Fruit fly (Drosophila melanogaster) whole organism, embryonic: ENCODE measurements around the gene CG33641.

Experiments used
- BEAF-32 ChIP-seq: fragments of 200-800 bp; sonication (Bioruptor generic); optimal IDR thresholded peaks from 3 replicates; lab custom pipeline; 2017; ENCODE audit warnings: missing biosample characterization, missing genetic modification characterization, mild to moderate bottlenecking, moderate library complexity, missing genetic modification reagents
- BtbVII ChIP-seq: fragments of 200-800 bp; sonication (Bioruptor generic); optimal IDR thresholded peaks from 3 replicates; lab custom pipeline; 2017; ENCODE audit warnings: missing biosample characterization, mild to moderate bottlenecking, missing genetic modification characterization
- CG1024 ChIP-seq: fragments of 200-800 bp; sonication (Bioruptor generic); IDR thresholded peaks from 2 replicates; pipeline ENCODE4 v1.3.6; 2022; ENCODE audit warnings: missing biosample characterization, missing genetic modification characterization
- CG10959 ChIP-seq: fragments of 200-800 bp; sonication (Bioruptor generic); IDR thresholded peaks from 2 replicates; pipeline ENCODE4 v1.3.6; 2022; ENCODE audit warnings: missing biosample characterization, missing genetic modification characterization
- CG11085 ChIP-seq: fragments of 200-800 bp; sonication (Bioruptor generic); IDR thresholded peaks from 2 replicates; pipeline ENCODE4 v1.3.6; 2022; ENCODE audit warnings: missing biosample characterization, missing genetic modification characterization
- CG11093 ChIP-seq: fragments of 200-800 bp; sonication (Bioruptor generic); IDR thresholded peaks from 3 replicates; pipeline ENCODE4 v1.3.6; 2022; ENCODE audit warnings: missing biosample characterization, missing genetic modification characterization
- CG11695 ChIP-seq: fragments of 200-800 bp; sonication (Bioruptor generic); IDR thresholded peaks from 3 replicates; pipeline ENCODE4 v1.3.6; 2022; ENCODE audit warnings: missing biosample characterization, missing genetic modification characterization
- CG12071 ChIP-seq: fragments of 200-800 bp; sonication (Bioruptor generic); optimal IDR thresholded peaks from 3 replicates; lab custom pipeline; 2018; ENCODE audit warnings: missing biosample characterization, mild to moderate bottlenecking, missing genetic modification characterization
- CG15601 ChIP-seq: fragments of 200-800 bp; sonication (Bioruptor generic); optimal IDR thresholded peaks from 3 replicates; lab custom pipeline; 2019; ENCODE audit warnings: missing biosample characterization, mild to moderate bottlenecking, missing genetic modification characterization, moderate library complexity
- CG1647 ChIP-seq: fragments of 200-800 bp; sonication (Bioruptor generic); optimal IDR thresholded peaks from 3 replicates; lab custom pipeline; 2016; ENCODE audit warnings: missing biosample characterization, missing genetic modification characterization
- CG17612 ChIP-seq: fragments of 200-800 bp; sonication (Bioruptor generic); IDR thresholded peaks from 2 replicates; pipeline ENCODE4 v1.3.6; 2022; ENCODE audit warnings: missing biosample characterization, missing genetic modification characterization
- CG17912 ChIP-seq: fragments of 200-800 bp; sonication (Bioruptor generic); optimal IDR thresholded peaks from 2 replicates; lab custom pipeline; 2018; ENCODE audit warnings: missing biosample characterization, mild to moderate bottlenecking, missing genetic modification characterization
- CG18011 ChIP-seq: fragments of 200-800 bp; sonication (Bioruptor generic); optimal IDR thresholded peaks from 2 replicates; lab custom pipeline; 2017; ENCODE audit warnings: missing biosample characterization, missing genetic modification characterization, mild to moderate bottlenecking, moderate library complexity, missing genotype
- CG1832 ChIP-seq: fragments of 200-800 bp; sonication (Bioruptor generic); optimal IDR thresholded peaks from 2 replicates; lab custom pipeline; 2017; ENCODE audit warnings: missing biosample characterization, mild to moderate bottlenecking, missing genetic modification characterization, inconsistent platforms
- CG2875 ChIP-seq: fragments of 200-800 bp; sonication (Bioruptor generic); optimal IDR thresholded peaks from 2 replicates; lab custom pipeline; 2017; ENCODE audit warnings: missing biosample characterization, mild to moderate bottlenecking, missing genetic modification characterization, missing genetic modification reagents
- CG4617 ChIP-seq: fragments of 200-800 bp; sonication (Bioruptor generic); optimal IDR thresholded peaks from 3 replicates; lab custom pipeline; 2016; ENCODE audit warnings: missing biosample characterization, missing genetic modification characterization, borderline replicate concordance
- CG6813 ChIP-seq: fragments of 200-800 bp; sonication (Bioruptor generic); optimal IDR thresholded peaks from 2 replicates; lab custom pipeline; 2017; ENCODE audit warnings: missing biosample characterization, missing genetic modification characterization, mild to moderate bottlenecking, moderate library complexity, missing genetic modification reagents
- CG7928 ChIP-seq: fragments of 200-800 bp; sonication (Bioruptor generic); optimal IDR thresholded peaks from 2 replicates; lab custom pipeline; 2017; ENCODE audit warnings: missing biosample characterization, mild to moderate bottlenecking, missing genetic modification characterization
- H2.0 ChIP-seq: fragments of 200-800 bp; sonication (Bioruptor generic); IDR thresholded peaks from 2 replicates; pipeline ENCODE4 v1.3.6; 2022; ENCODE audit warnings: missing biosample characterization, missing genetic modification characterization
- Hr78 ChIP-seq, 2 experiments: fragments of 200-800 bp in 1 of 2; fragments of >200 bp in 1 of 2; sonication (Bioruptor generic) in 1 of 2; optimal IDR thresholded peaks; 2 replicates each; lab custom pipeline; 2017 to 2019; ENCODE audit warnings: missing biosample characterization in 2 of 2, missing genetic modification characterization in 2 of 2, mild to moderate bottlenecking in 1 of 2, moderate library complexity in 1 of 2
- Lhr ChIP-seq: fragments of 200-800 bp; sonication (Bioruptor generic); optimal IDR thresholded peaks from 3 replicates; lab custom pipeline; 2017; ENCODE audit warnings: mild to moderate bottlenecking, missing biosample characterization, missing genetic modification reagents, missing genetic modification characterization
- NC2α ChIP-seq: fragments of 200-800 bp; sonication (Bioruptor generic); optimal IDR thresholded peaks from 2 replicates; lab custom pipeline; 2016; ENCODE audit warnings: missing biosample characterization, missing genetic modification characterization
- NK7.1 ChIP-seq: fragments of 200-800 bp; sonication (Bioruptor generic); optimal IDR thresholded peaks from 3 replicates; lab custom pipeline; 2016; ENCODE audit warnings: missing biosample characterization, missing genetic modification characterization
- Neu2 ChIP-seq: fragments of 200-800 bp; sonication (Bioruptor generic); optimal IDR thresholded peaks from 3 replicates; lab custom pipeline; 2016; ENCODE audit warnings: missing biosample characterization, missing genetic modification characterization, borderline replicate concordance
- Oaz ChIP-seq: fragments of 200-800 bp; sonication (Bioruptor generic); IDR thresholded peaks from 2 replicates; pipeline ENCODE4 v1.3.6; 2022; ENCODE audit warnings: missing biosample characterization, missing genetic modification characterization
- Oli ChIP-seq: fragments of 200-800 bp; sonication (Bioruptor generic); optimal IDR thresholded peaks from 2 replicates; lab custom pipeline; 2018; ENCODE audit warnings: missing biosample characterization, mild to moderate bottlenecking, missing genetic modification characterization, moderate library complexity
- Pdp1 ChIP-seq, 2 experiments: fragments of 200-800 bp; sonication (Bioruptor generic); optimal IDR thresholded peaks; 3 replicates each; lab custom pipeline; 2016; ENCODE audit warnings: missing biosample characterization in 2 of 2, missing genetic modification characterization in 2 of 2, mild to moderate bottlenecking in 1 of 2, moderate library complexity in 1 of 2
- Rx ChIP-seq: fragments of 200-800 bp; sonication (Bioruptor generic); IDR thresholded peaks from 2 replicates; pipeline ENCODE4 v1.3.6; 2022; ENCODE audit warnings: missing biosample characterization, missing genetic modification characterization
- Sry-δ ChIP-seq: fragments of 200-800 bp; sonication (Bioruptor generic); optimal IDR thresholded peaks from 2 replicates; lab custom pipeline; 2016; ENCODE audit warnings: missing biosample characterization, missing genetic modification characterization
- TFAM ChIP-seq: fragments of 200-800 bp; sonication (Bioruptor generic); optimal IDR thresholded peaks from 2 replicates; lab custom pipeline; 2017; ENCODE audit warnings: missing biosample characterization, missing genetic modification characterization, inconsistent platforms
- Taf1 ChIP-seq: fragments of 200-800 bp; sonication (Bioruptor generic); IDR thresholded peaks from 2 replicates; pipeline ENCODE4 v1.3.6; 2022; ENCODE audit warnings: missing biosample characterization, missing genetic modification characterization
- Xrp1 ChIP-seq: fragments of 200-800 bp; sonication (Bioruptor generic); IDR thresholded peaks from 2 replicates; pipeline ENCODE4 v1.3.6; 2022; ENCODE audit warnings: missing biosample characterization, missing genetic modification characterization
- aop ChIP-seq: fragments of 200-800 bp; sonication (Bioruptor generic); IDR thresholded peaks from 2 replicates; pipeline ENCODE4 v1.3.6; 2022; ENCODE audit warnings: missing biosample characterization, missing genetic modification characterization
- ap ChIP-seq: fragments of 200-800 bp; sonication (Bioruptor generic); IDR thresholded peaks from 2 replicates; pipeline ENCODE4 v1.3.6; 2022; ENCODE audit warnings: missing biosample characterization, missing genetic modification characterization
- ara ChIP-seq: fragments of 200-800 bp; sonication (Bioruptor generic); IDR thresholded peaks from 2 replicates; pipeline ENCODE4 v1.3.6; 2022; ENCODE audit warnings: missing biosample characterization, missing genetic modification characterization
- bigmax ChIP-seq: fragments of 200-800 bp; sonication (Bioruptor generic); optimal IDR thresholded peaks from 2 replicates; lab custom pipeline; 2018; ENCODE audit warnings: missing biosample characterization, mild to moderate bottlenecking, missing genetic modification characterization
- bsh ChIP-seq, 2 experiments: fragments of 200-800 bp; sonication (Bioruptor generic); optimal IDR thresholded peaks; 2 replicates each; lab custom pipeline; 2017 to 2018; ENCODE audit warnings: mild to moderate bottlenecking in 2 of 2, missing biosample characterization in 2 of 2, missing genetic modification characterization in 2 of 2, moderate library complexity in 1 of 2
- chm ChIP-seq: fragments of 200-800 bp; sonication (Bioruptor generic); IDR thresholded peaks from 2 replicates; pipeline ENCODE4 v1.3.6; 2022; ENCODE audit warnings: missing biosample characterization, missing genetic modification characterization
- cwo ChIP-seq: fragments of 200-800 bp; sonication (Bioruptor generic); optimal IDR thresholded peaks from 3 replicates; lab custom pipeline; 2017; ENCODE audit warnings: missing biosample characterization, missing genetic modification characterization, mild to moderate bottlenecking, moderate library complexity, missing genetic modification reagents
- fru ChIP-seq: fragments of >200 bp; optimal IDR thresholded peaks from 2 replicates; lab custom pipeline; 2017
- gem ChIP-seq: fragments of 200-800 bp; sonication (Bioruptor generic); optimal IDR thresholded peaks from 2 replicates; lab custom pipeline; 2019; ENCODE audit warnings: missing biosample characterization, mild to moderate bottlenecking, missing genetic modification characterization, moderate library complexity
- grau ChIP-seq: fragments of 200-800 bp; optimal IDR thresholded peaks from 3 replicates; lab custom pipeline; 2019; ENCODE audit warnings: missing biosample characterization, mild to moderate bottlenecking, missing genetic modification characterization, moderate library complexity
- hth ChIP-seq: fragments of >200 bp; optimal IDR thresholded peaks from 2 replicates; lab custom pipeline; 2017; ENCODE audit warnings: inconsistent platforms
- ken ChIP-seq: fragments of 200-800 bp; sonication (Bioruptor generic); IDR thresholded peaks from 3 replicates; pipeline ENCODE4 v1.3.6; 2022; ENCODE audit warnings: missing biosample characterization, missing genetic modification characterization
- pho ChIP-seq: fragments of 200-800 bp; sonication (Bioruptor generic); optimal IDR thresholded peaks from 2 replicates; lab custom pipeline; 2016; ENCODE audit warnings: missing biosample characterization, missing genetic modification characterization
- row ChIP-seq: fragments of 200-800 bp; sonication (Bioruptor generic); IDR thresholded peaks from 3 replicates; pipeline ENCODE4 v1.3.6; 2022; ENCODE audit warnings: missing biosample characterization, missing genetic modification characterization
- so ChIP-seq: fragments of 200-800 bp; sonication (Bioruptor generic); IDR thresholded peaks from 3 replicates; pipeline ENCODE4 v1.3.6; 2022; ENCODE audit warnings: missing biosample characterization, missing genetic modification characterization
- zfh1 ChIP-seq: fragments of 200-800 bp; sonication (Bioruptor generic); IDR thresholded peaks from 3 replicates; pipeline ENCODE4 v1.3.6; 2022; ENCODE audit warnings: missing biosample characterization, missing genetic modification characterization

CG33641 gene

dm6 chr2L:13548786-13549780 is 20.2 kb downstream of the CG33641 start, which contains the start of gene B4 (continued):
- peak; percentile 55 for TF ChIP-seq BtbVII (GFP tag; lab: Kevin White, UChicago)
- no peak for TF ChIP-seq grau
- TF ChIP-seq H2.0 (GFP tag; lab: Robert Waterston, UW), result no peak
- TF ChIP-seq CG11085 (GFP tag; lab: Robert Waterston, UW), result no peak
- TF ChIP-seq Taf1 (GFP tag; lab: Robert Waterston, UW), result no peak
- TF ChIP-seq Hr78 (GFP tag; optimal IDR thresholded peaks at IDR 0.05; lab: Kevin White, UChicago), result no peak
- no peak for TF ChIP-seq CG1647 (GFP tag; lab: Kevin White, UChicago)
- no peak for TF ChIP-seq NC2α
- TF ChIP-seq CG11093, result no peak
- no peak for TF ChIP-seq CG10959 (GFP tag; lab: Robert Waterston, UW)
- no peak for TF ChIP-seq Rx (GFP tag; lab: Robert Waterston, UW)
- TF ChIP-seq BEAF-32 (GFP tag; lab: Kevin White, UChicago), result peak; percentile 17
- 0 out of 2 replicates have a peak, but pooled peaks have one; percentile 41 for TF ChIP-seq aop
- no peak for TF ChIP-seq CG4617 (GFP tag; lab: Kevin White, UChicago)
- TF ChIP-seq CG11695 (GFP tag; lab: Robert Waterston, UW), result 0 out of 3 replicates have a peak, but pooled peaks have one; percentile 17
- peak; percentile 59 for TF ChIP-seq Lhr
- TF ChIP-seq zfh1 (GFP tag; lab: Robert Waterston, UW), result peak; percentile 32; the same call in 1 of the 3 replicates
- peak; percentile 2 for TF ChIP-seq NK7.1 (GFP tag; lab: Kevin White, UChicago)
- TF ChIP-seq gem (tag; lab: Kevin White, UChicago), result no peak
- TF ChIP-seq ap (GFP tag; lab: Robert Waterston, UW), result no peak
- TF ChIP-seq chm (GFP tag; lab: Robert Waterston, UW), result peak; percentile 77
- TF ChIP-seq fru (lab: Kevin White, UChicago), result no peak
- peak; percentile 18 for TF ChIP-seq pho
- peak; percentile 91 for TF ChIP-seq cwo (GFP tag; lab: Kevin White, UChicago)
- peak; percentile 22; the same call in 1 of the 3 replicates for TF ChIP-seq ken
- TF ChIP-seq so, result peak; percentile 80; the same call in 2 of the 3 replicates
- peak; percentile 72 for TF ChIP-seq CG12071 (GFP tag; lab: Kevin White, UChicago)
- peak; percentile 1 for TF ChIP-seq bigmax (GFP tag; lab: Kevin White, UChicago)
- no peak for TF ChIP-seq CG17612 (GFP tag; lab: Robert Waterston, UW)
- no peak for TF ChIP-seq hth (lab: Kevin White, UChicago)
- TF ChIP-seq row (GFP tag; lab: Robert Waterston, UW), result no peak; the same call in 2 of the 3 replicates
- no peak for TF ChIP-seq Neu2 (GFP tag; lab: Kevin White, UChicago)
- no peak for TF ChIP-seq CG18011 (GFP tag; lab: Kevin White, UChicago)
- peak; percentile 49 for TF ChIP-seq CG17912 (GFP tag; lab: Kevin White, UChicago)
- peak; percentile 7 for TF ChIP-seq CG15601 (tag; lab: Kevin White, UChicago)
- peak; percentile 20 for TF ChIP-seq Sry-δ (GFP tag; lab: Kevin White, UChicago)
- TF ChIP-seq Pdp1 (GFP tag; optimal IDR thresholded peaks at IDR 0.05; lab: Kevin White, UChicago), result peak; percentile 4 to 65
- no peak for TF ChIP-seq Oaz (GFP tag; lab: Robert Waterston, UW)
- peak; percentile 55; the same call in 1 of the 2 replicates for TF ChIP-seq CG1024
- no peak for TF ChIP-seq TFAM
- no peak for TF ChIP-seq ara
- TF ChIP-seq Xrp1 (GFP tag; lab: Robert Waterston, UW), result peak; percentile 29
- peak; percentile 88 for TF ChIP-seq CG7928 (GFP tag; lab: Kevin White, UChicago)
- TF ChIP-seq bsh (GFP tag; optimal IDR thresholded peaks at IDR 0.05; lab: Kevin White, UChicago), result peak; percentile 1 to 70
- no peak for TF ChIP-seq Oli
- peak; percentile 69 for TF ChIP-seq CG6813 (GFP tag; lab: Kevin White, UChicago)
- no peak for TF ChIP-seq CG2875 (GFP tag; lab: Kevin White, UChicago)
- no peak for TF ChIP-seq CG1832 (GFP tag; lab: Kevin White, UChicago)
